Fruit fly (Drosophila melanogaster) whole organism, wandering third instar larva: ENCODE data around the gene CG13623.
A peak's percentile ranks its signal among the peaks of the same experiment; 100 is the strongest.

ENCODE experiments used
- CG9705 ChIP-seq: fragments of 200-800 bp; sonication (Bioruptor generic); optimal IDR thresholded peaks from 2 replicates; lab custom pipeline; 2018; ENCODE audit warnings: missing biosample characterization, mild to moderate bottlenecking, missing genetic modification characterization
- Dfd ChIP-seq: fragments of >200 bp; optimal IDR thresholded peaks from 2 replicates; lab custom pipeline; 2017; ENCODE audit warnings: missing biosample characterization, missing genetic modification characterization
- Dif ChIP-seq: fragments of 200-275, 200-300 bp; sonication (Bioruptor generic); optimal IDR thresholded peaks from 2 replicates; lab custom pipeline; 2018; ENCODE audit warnings: missing biosample characterization, missing genetic modification characterization; ENCODE audit not compliant: partially characterized antibody
- Hr78 ChIP-seq: fragments of >200 bp; optimal IDR thresholded peaks from 2 replicates; lab custom pipeline; 2017; ENCODE audit warnings: missing biosample characterization, missing genetic modification characterization
- Myc ChIP-seq: fragments of >200 bp; optimal IDR thresholded peaks from 2 replicates; lab custom pipeline; 2017
- Rel ChIP-seq, 2 experiments: fragments of 200-800 bp; sonication (Bioruptor generic) in 1 of 2; optimal IDR thresholded peaks; 2 replicates in 1 of 2; 3 replicates in 1 of 2; lab custom pipeline; 2016 to 2019; ENCODE audit warnings: mild to moderate bottlenecking in 2 of 2, missing biosample characterization in 2 of 2, missing genetic modification characterization in 2 of 2, moderate library complexity in 1 of 2
- Vsx2 ChIP-seq: fragments of 200-300, 225-300 bp; sonication (Bioruptor generic); optimal IDR thresholded peaks from 2 replicates; lab custom pipeline; 2018; ENCODE audit warnings: missing biosample characterization, missing genetic modification characterization; ENCODE audit not compliant: partially characterized antibody
- br ChIP-seq: fragments of 200-800 bp; sonication (Bioruptor generic); optimal IDR thresholded peaks from 2 replicates; lab custom pipeline; 2016; ENCODE audit warnings: missing biosample characterization, missing genetic modification characterization
- h ChIP-seq: fragments of 200-800 bp; sonication (Bioruptor generic); optimal IDR thresholded peaks from 3 replicates; lab custom pipeline; 2016; ENCODE audit warnings: missing biosample characterization, mild to moderate bottlenecking, missing genetic modification characterization
- lola ChIP-seq: fragments of >200 bp; optimal IDR thresholded peaks from 2 replicates; lab custom pipeline; 2017; ENCODE audit warnings: missing biosample characterization, missing genetic modification characterization
- pan ChIP-seq: fragments of >200 bp; optimal IDR thresholded peaks from 2 replicates; lab custom pipeline; 2017
- sage ChIP-seq: fragments of 200-800 bp; sonication (Bioruptor generic); optimal IDR thresholded peaks from 2 replicates; lab custom pipeline; 2016; ENCODE audit warnings: missing biosample characterization, mild to moderate bottlenecking, missing genetic modification characterization
- usp ChIP-seq: fragments of >200 bp; optimal IDR thresholded peaks from 2 replicates; lab custom pipeline; 2017; ENCODE audit warnings: missing biosample characterization, missing genetic modification characterization

DNA sequence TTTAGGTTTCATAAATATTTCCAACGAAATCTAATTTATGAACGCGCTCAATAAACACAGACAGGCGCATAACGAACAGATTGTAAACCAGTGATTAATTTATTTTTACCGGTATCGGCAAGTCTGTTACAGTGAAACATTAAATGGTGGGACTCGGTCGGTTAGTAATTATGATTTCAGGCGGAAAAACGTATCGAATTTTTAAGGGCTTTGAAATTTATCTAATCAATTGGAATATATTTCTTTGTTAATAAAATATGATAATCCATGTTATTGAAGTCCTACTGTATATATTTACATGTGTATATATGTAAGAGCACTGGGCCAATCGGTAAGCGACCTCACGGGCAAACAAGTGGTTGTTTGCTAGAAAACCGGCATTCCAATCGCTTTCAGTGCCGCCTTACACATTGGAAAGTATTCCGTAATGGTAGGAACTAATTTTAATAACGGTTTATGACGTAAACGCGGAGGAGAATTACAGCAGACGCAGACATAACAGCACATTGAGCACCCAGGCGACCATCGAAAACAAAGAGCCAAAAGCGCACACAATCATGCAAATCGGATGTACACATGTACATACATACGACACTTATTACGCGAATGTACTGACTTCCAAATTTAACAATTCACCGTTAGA lies 12.8 kb upstream of the CG13623 start:
- TF ChIP-seq Hr78 (GFP tag; lab: Kevin White, UChicago) = no peak
- TF ChIP-seq Vsx2 (GFP tag; lab: Kevin White, UChicago) = no peak
- TF ChIP-seq Dfd (GFP tag; lab: Kevin White, UChicago) = no peak
- TF ChIP-seq h (GFP tag; lab: Kevin White, UChicago) = peak; percentile 98
- TF ChIP-seq br (GFP tag; lab: Kevin White, UChicago) = peak; percentile 92
- no peak for TF ChIP-seq usp
- TF ChIP-seq sage = peak; percentile 92
- TF ChIP-seq Rel (GFP tag; optimal IDR thresholded peaks at IDR 0.05; lab: Kevin White, UChicago) = peak; percentile 34
- peak; percentile 78 for TF ChIP-seq Rel (tag; optimal IDR thresholded peaks at IDR 0.05; lab: Kevin White, UChicago)
- TF ChIP-seq Myc (lab: Kevin White, UChicago) = no peak
- no peak for TF ChIP-seq lola (GFP tag; lab: Kevin White, UChicago)
- no peak for TF ChIP-seq Dif (GFP tag; lab: Kevin White, UChicago)
- no peak for TF ChIP-seq pan
- peak; percentile 87 for TF ChIP-seq CG9705 (GFP tag; lab: Kevin White, UChicago)
